Fruit fly (Drosophila melanogaster) whole organism, embryonic: ENCODE measurements around the gene Der-2.

ENCODE experiments used
- Atf3 ChIP-seq: fragments of 200-800 bp; sonication (Bioruptor generic); optimal IDR thresholded peaks from 3 replicates; lab custom pipeline; 2016; ENCODE audit warnings: missing biosample characterization, missing genetic modification characterization
- CG10321 ChIP-seq: fragments of 200-800 bp; sonication (Bioruptor generic); IDR thresholded peaks from 2 replicates; pipeline ENCODE4 v1.3.6; 2022; ENCODE audit warnings: missing biosample characterization, missing genetic modification characterization
- CG10462 ChIP-seq: fragments of 200-800 bp; sonication (Bioruptor generic); optimal IDR thresholded peaks from 2 replicates; lab custom pipeline; 2016; ENCODE audit warnings: missing biosample characterization, missing genetic modification characterization
- CG10959 ChIP-seq: fragments of 200-800 bp; sonication (Bioruptor generic); IDR thresholded peaks from 2 replicates; pipeline ENCODE4 v1.3.6; 2022; ENCODE audit warnings: missing biosample characterization, missing genetic modification characterization
- CG12104 ChIP-seq: fragments of 200-800 bp; sonication (Bioruptor generic); optimal IDR thresholded peaks from 3 replicates; lab custom pipeline; 2016; ENCODE audit warnings: missing biosample characterization, missing genetic modification characterization
- CG12155 ChIP-seq: fragments of 200-800 bp; sonication (Bioruptor generic); optimal IDR thresholded peaks from 3 replicates; lab custom pipeline; 2016; ENCODE audit warnings: missing biosample characterization, missing genetic modification characterization
- CG13624 ChIP-seq: fragments of 200-800 bp; sonication (Bioruptor generic); optimal IDR thresholded peaks from 2 replicates; lab custom pipeline; 2016; ENCODE audit warnings: missing biosample characterization, missing genetic modification characterization
- CG14014 ChIP-seq: fragments of 200-800 bp; sonication (Bioruptor generic); IDR thresholded peaks from 2 replicates; pipeline ENCODE4 v1.3.6; 2022; ENCODE audit warnings: missing biosample characterization, missing genetic modification characterization
- CG14710 ChIP-seq: fragments of 200-800 bp; sonication (Bioruptor generic); optimal IDR thresholded peaks from 3 replicates; lab custom pipeline; 2019; ENCODE audit warnings: missing biosample characterization, mild to moderate bottlenecking, missing genetic modification characterization, moderate library complexity
- CG14860 ChIP-seq: fragments of 200-800 bp; sonication (Bioruptor generic); IDR thresholded peaks from 3 replicates; pipeline ENCODE4 v1.3.6; 2022; ENCODE audit warnings: missing biosample characterization, missing genetic modification characterization; ENCODE audit not compliant: partially characterized antibody
- CG1792 ChIP-seq: fragments of 200-800 bp; sonication (Bioruptor generic); optimal IDR thresholded peaks from 2 replicates; lab custom pipeline; 2016; ENCODE audit warnings: missing biosample characterization, missing genetic modification characterization
- CG2116 ChIP-seq: fragments of 200-800 bp; sonication (Bioruptor generic); optimal IDR thresholded peaks from 3 replicates; lab custom pipeline; 2018; ENCODE audit warnings: missing biosample characterization, mild to moderate bottlenecking, missing genetic modification characterization
- CG31365 ChIP-seq: fragments of 200-800 bp; sonication (Bioruptor generic); optimal IDR thresholded peaks from 2 replicates; lab custom pipeline; 2018; ENCODE audit warnings: missing biosample characterization, mild to moderate bottlenecking, missing genetic modification characterization
- CG4282 ChIP-seq: fragments of 200-800 bp; sonication (Bioruptor generic); optimal IDR thresholded peaks from 2 replicates; lab custom pipeline; 2016; ENCODE audit warnings: missing biosample characterization, missing genetic modification characterization
- CG4617 ChIP-seq: fragments of 200-800 bp; sonication (Bioruptor generic); optimal IDR thresholded peaks from 3 replicates; lab custom pipeline; 2016; ENCODE audit warnings: missing biosample characterization, missing genetic modification characterization, borderline replicate concordance
- CG6654 ChIP-seq: fragments of 200-800 bp; sonication (Bioruptor generic); optimal IDR thresholded peaks from 2 replicates; lab custom pipeline; 2017; ENCODE audit warnings: missing biosample characterization, mild to moderate bottlenecking, missing genetic modification characterization
- CG6765 ChIP-seq: fragments of 200-800 bp; sonication (Bioruptor generic); optimal IDR thresholded peaks from 3 replicates; lab custom pipeline; 2017; ENCODE audit warnings: missing biosample characterization, mild to moderate bottlenecking, missing genetic modification characterization
- CG7357 ChIP-seq: fragments of 200-800 bp; sonication (Bioruptor generic); IDR thresholded peaks from 3 replicates; pipeline ENCODE4 v1.3.6; 2022; ENCODE audit warnings: missing biosample characterization, missing genetic modification characterization
- CG8290 ChIP-seq, 3 experiments: fragments of 200-800 bp; sonication (Bioruptor generic); optimal IDR thresholded peaks; 2 replicates each; lab custom pipeline; 2016 to 2019; ENCODE audit warnings: missing biosample characterization in 3 of 3, missing genetic modification characterization in 3 of 3, mild to moderate bottlenecking in 2 of 3, moderate library complexity in 1 of 3
- CG8944 ChIP-seq: fragments of 200-800 bp; sonication (Bioruptor generic); optimal IDR thresholded peaks from 3 replicates; lab custom pipeline; 2016; ENCODE audit warnings: missing biosample characterization, missing genetic modification characterization
- CoRest ChIP-seq: fragments of 200-800 bp; sonication (Bioruptor generic); optimal IDR thresholded peaks from 3 replicates; lab custom pipeline; 2018; ENCODE audit warnings: missing biosample characterization, mild to moderate bottlenecking, missing genetic modification characterization, moderate library complexity
- Deaf1 ChIP-seq: fragments of 200-800 bp; optimal IDR thresholded peaks from 3 replicates; lab custom pipeline; 2019; ENCODE audit warnings: missing biosample characterization, mild to moderate bottlenecking, missing genetic modification characterization, moderate library complexity
- Dip2 ChIP-seq: fragments of 200-800 bp; sonication (Bioruptor generic); IDR thresholded peaks from 2 replicates; pipeline ENCODE4 v1.3.6; 2022; ENCODE audit warnings: missing biosample characterization, missing genetic modification characterization
- Dp ChIP-seq: fragments of 200-800 bp; sonication (Bioruptor generic); optimal IDR thresholded peaks from 2 replicates; lab custom pipeline; 2018; ENCODE audit warnings: missing biosample characterization, mild to moderate bottlenecking, missing genetic modification characterization, moderate library complexity
- E2f1 ChIP-seq: fragments of 200-800 bp; sonication (Bioruptor generic); IDR thresholded peaks from 2 replicates; pipeline ENCODE4 v1.3.6; 2022; ENCODE audit warnings: missing biosample characterization, missing genetic modification characterization
- Fer2 ChIP-seq: fragments of 200-800 bp; sonication (Bioruptor generic); optimal IDR thresholded peaks from 2 replicates; lab custom pipeline; 2018; ENCODE audit warnings: missing biosample characterization, mild to moderate bottlenecking, missing genetic modification characterization, moderate library complexity
- NC2α ChIP-seq: fragments of 200-800 bp; sonication (Bioruptor generic); optimal IDR thresholded peaks from 2 replicates; lab custom pipeline; 2016; ENCODE audit warnings: missing biosample characterization, missing genetic modification characterization
- NC2β ChIP-seq: fragments of 200-800 bp; sonication (Bioruptor generic); optimal IDR thresholded peaks from 2 replicates; lab custom pipeline; 2016; ENCODE audit warnings: missing biosample characterization, missing genetic modification characterization
- Nf-YA ChIP-seq: fragments of 200-800 bp; sonication (Bioruptor generic); IDR thresholded peaks from 2 replicates; pipeline ENCODE4 v1.3.6; 2022; ENCODE audit warnings: missing biosample characterization, missing genetic modification characterization
- PHDP ChIP-seq: fragments of 200-800 bp; sonication (Bioruptor generic); optimal IDR thresholded peaks from 3 replicates; lab custom pipeline; 2018; ENCODE audit warnings: missing biosample characterization, mild to moderate bottlenecking, missing genetic modification characterization, moderate library complexity
- Sry-δ ChIP-seq: fragments of 200-800 bp; sonication (Bioruptor generic); optimal IDR thresholded peaks from 2 replicates; lab custom pipeline; 2016; ENCODE audit warnings: missing biosample characterization, missing genetic modification characterization
- YL-1 ChIP-seq: fragments of 200-800 bp; sonication (Bioruptor generic); optimal IDR thresholded peaks from 3 replicates; lab custom pipeline; 2017; ENCODE audit warnings: missing biosample characterization, mild to moderate bottlenecking, missing genetic modification characterization
- amos ChIP-seq: fragments of 200-800 bp; sonication (Bioruptor generic); IDR thresholded peaks from 2 replicates; pipeline ENCODE4 v1.3.6; 2022; ENCODE audit warnings: missing biosample characterization, missing genetic modification characterization; ENCODE audit not compliant: partially characterized antibody
- az2 ChIP-seq: fragments of 200-800 bp; sonication (Bioruptor generic); optimal IDR thresholded peaks from 3 replicates; lab custom pipeline; 2016; ENCODE audit warnings: missing biosample characterization, missing genetic modification characterization
- bbx ChIP-seq: fragments of 200-800 bp; sonication (Bioruptor generic); IDR thresholded peaks from 2 replicates; pipeline ENCODE4 v1.3.6; 2022; ENCODE audit warnings: missing biosample characterization, missing genetic modification characterization; ENCODE audit not compliant: partially characterized antibody
- crol ChIP-seq: fragments of 200-800 bp; sonication (Bioruptor generic); IDR thresholded peaks from 2 replicates; pipeline ENCODE4 v1.3.6; 2022; ENCODE audit warnings: missing biosample characterization, missing genetic modification characterization
- ems ChIP-seq: fragments of 200-800 bp; sonication (Bioruptor generic); optimal IDR thresholded peaks from 3 replicates; lab custom pipeline; 2016; ENCODE audit warnings: missing biosample characterization, missing genetic modification characterization
- ewg ChIP-seq: fragments of 200-800 bp; sonication (Bioruptor generic); optimal IDR thresholded peaks from 3 replicates; lab custom pipeline; 2017; ENCODE audit warnings: mild to moderate bottlenecking, missing biosample characterization, missing genetic modification reagents, missing genetic modification characterization
- gsb-n ChIP-seq: fragments of 200-800 bp; sonication (Bioruptor generic); optimal IDR thresholded peaks from 3 replicates; lab custom pipeline; 2018; ENCODE audit warnings: missing biosample characterization, mild to moderate bottlenecking, missing genetic modification characterization
- hth ChIP-seq: fragments of >200 bp; optimal IDR thresholded peaks from 2 replicates; lab custom pipeline; 2017; ENCODE audit warnings: inconsistent platforms
- jigr1 ChIP-seq: fragments of 200-800 bp; sonication (Bioruptor generic); IDR thresholded peaks from 3 replicates; pipeline ENCODE4 v1.3.6; 2022; ENCODE audit warnings: missing biosample characterization, missing genetic modification characterization
- lov ChIP-seq, 2 experiments: fragments of 200-800 bp in 1 of 2; fragments of >200 bp in 1 of 2; sonication (Bioruptor generic) in 1 of 2; IDR thresholded peaks in 1 of 2; optimal IDR thresholded peaks in 1 of 2; 2 replicates in 1 of 2; 3 replicates in 1 of 2; pipeline versions ENCODE4 v1.3.6 to Lab custom; 2017 to 2022; ENCODE audit warnings: missing biosample characterization in 1 of 2, missing genetic modification characterization in 1 of 2
- luna ChIP-seq: fragments of 200-800 bp; sonication (Bioruptor generic); optimal IDR thresholded peaks from 2 replicates; lab custom pipeline; 2016; ENCODE audit warnings: missing biosample characterization, missing genetic modification characterization
- mirr ChIP-seq: fragments of 200-800 bp; sonication (Bioruptor generic); optimal IDR thresholded peaks from 3 replicates; lab custom pipeline; 2018; ENCODE audit warnings: missing biosample characterization, mild to moderate bottlenecking, missing genetic modification characterization
- pzg ChIP-seq: fragments of 200-800 bp; sonication (Bioruptor generic); optimal IDR thresholded peaks from 3 replicates; lab custom pipeline; 2018; ENCODE audit warnings: missing biosample characterization, mild to moderate bottlenecking, missing genetic modification characterization, moderate library complexity
- sim ChIP-seq: fragments of 200-800 bp; sonication (Bioruptor generic); IDR thresholded peaks from 2 replicates; pipeline ENCODE4 v1.3.6; 2022; ENCODE audit warnings: missing biosample characterization, missing genetic modification characterization
- so ChIP-seq: fragments of 200-800 bp; sonication (Bioruptor generic); IDR thresholded peaks from 3 replicates; pipeline ENCODE4 v1.3.6; 2022; ENCODE audit warnings: missing biosample characterization, missing genetic modification characterization
- unpg ChIP-seq: fragments of 200-800 bp; sonication (Bioruptor generic); optimal IDR thresholded peaks from 3 replicates; lab custom pipeline; 2018; ENCODE audit warnings: missing biosample characterization, mild to moderate bottlenecking, missing genetic modification characterization, moderate library complexity
- wdn ChIP-seq: fragments of 200-800 bp; sonication (Bioruptor generic); IDR thresholded peaks from 2 replicates; pipeline ENCODE4 v1.3.6; 2022; ENCODE audit warnings: missing biosample characterization, missing genetic modification characterization

Gene Der-2

DNA sequence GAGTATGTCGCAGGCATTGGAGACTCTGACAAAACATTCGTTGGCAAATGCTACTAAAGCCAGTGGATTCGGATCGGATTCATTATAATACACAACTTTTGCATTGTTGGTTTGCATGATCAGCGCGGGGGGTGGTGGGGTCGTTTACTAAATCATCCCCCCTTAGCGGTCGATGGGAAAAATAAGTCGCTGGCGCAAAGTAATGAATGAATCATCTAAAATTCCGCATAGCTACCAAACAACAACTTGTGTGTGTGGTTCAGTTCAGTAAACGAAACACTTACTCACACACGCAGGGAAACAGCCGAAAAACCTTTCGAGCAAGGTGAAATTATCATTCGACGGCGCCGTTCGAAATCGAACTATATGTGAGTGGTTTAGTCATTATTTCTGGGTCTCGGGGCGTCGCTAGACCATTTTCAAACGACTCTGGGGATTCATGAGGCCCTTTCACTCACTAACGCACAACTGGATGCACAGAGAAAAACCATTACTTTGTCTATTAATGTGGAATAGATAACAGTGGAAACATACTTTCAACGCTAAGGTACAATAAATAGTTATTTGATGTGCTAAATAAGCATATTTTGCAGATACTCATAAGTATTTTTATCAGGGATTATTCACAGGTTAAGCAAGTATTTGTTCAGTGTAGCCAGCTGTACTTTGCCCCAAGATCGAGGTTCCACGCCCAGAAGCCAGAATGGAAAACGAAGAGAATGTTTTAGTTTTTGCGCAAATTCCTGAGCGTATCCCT lies 35.5 kb downstream of the Der-2 start (continued):
- TF ChIP-seq CG13624 (GFP tag; lab: Kevin White, UChicago): peak; percentile 17
- peak; percentile 51 for TF ChIP-seq CG12155
- peak; percentile 59; the same call in 2 of the 3 replicates for TF ChIP-seq so (GFP tag; lab: Robert Waterston, UW)
- no peak for TF ChIP-seq Dp (GFP tag; lab: Kevin White, UChicago)
- TF ChIP-seq Deaf1 (tag; lab: Kevin White, UChicago): no peak
- TF ChIP-seq YL-1: no peak
- no peak for TF ChIP-seq hth (lab: Kevin White, UChicago)
- TF ChIP-seq Dip2: no peak
- peak; percentile 68 for TF ChIP-seq crol (GFP tag; lab: Robert Waterston, UW)
- TF ChIP-seq CG14014 (GFP tag; lab: Robert Waterston, UW): peak; percentile 71
- TF ChIP-seq sim: peak; percentile 87
- TF ChIP-seq CG14860 (GFP tag; lab: Robert Waterston, UW): no peak
- peak; percentile 7 for TF ChIP-seq Fer2
- TF ChIP-seq pzg (GFP tag; lab: Kevin White, UChicago): no peak
- peak; percentile 90 for TF ChIP-seq unpg (GFP tag; lab: Kevin White, UChicago)
- no peak for TF ChIP-seq lov (optimal IDR thresholded peaks at IDR 0.05; lab: Kevin White, UChicago)
- peak; percentile 84 for TF ChIP-seq lov (GFP tag; IDR thresholded peaks at IDR 0.05; lab: Robert Waterston, UW)
- TF ChIP-seq E2f1 (GFP tag; lab: Robert Waterston, UW): peak; percentile 81
- TF ChIP-seq CG10462 (GFP tag; lab: Kevin White, UChicago): no peak
- TF ChIP-seq CG12104 (GFP tag; lab: Kevin White, UChicago): no peak
- TF ChIP-seq CG2116 (GFP tag; lab: Kevin White, UChicago): no peak
- no peak for TF ChIP-seq CG10321 (GFP tag; lab: Robert Waterston, UW)
- peak; percentile 55; the same call in 2 of the 3 replicates for TF ChIP-seq CG7357 (GFP tag; lab: Robert Waterston, UW)
- TF ChIP-seq Sry-δ: no peak
- TF ChIP-seq CG4282 (GFP tag; lab: Kevin White, UChicago): peak; percentile 45
- TF ChIP-seq CG4617 (GFP tag; lab: Kevin White, UChicago): no peak
- TF ChIP-seq az2 (GFP tag; lab: Kevin White, UChicago): peak; percentile 67
- TF ChIP-seq CG14710: peak; percentile 54
- TF ChIP-seq CG6654: peak; percentile 66
- peak; percentile 6; the same call in 2 of the 3 replicates for TF ChIP-seq jigr1 (GFP tag; lab: Robert Waterston, UW)
- no peak for TF ChIP-seq CoRest (tag; lab: Kevin White, UChicago)
- peak; percentile 78 for TF ChIP-seq gsb-n (tag; lab: Kevin White, UChicago)
- TF ChIP-seq CG8944 (GFP tag; lab: Kevin White, UChicago): no peak
- TF ChIP-seq wdn (GFP tag; lab: Robert Waterston, UW): peak; percentile 79
- TF ChIP-seq NC2β (GFP tag; lab: Kevin White, UChicago): peak; percentile 51
- TF ChIP-seq Nf-YA: peak; percentile 76; the same call in 1 of the 2 replicates
- peak; percentile 20 for TF ChIP-seq mirr (GFP tag; lab: Kevin White, UChicago)
- TF ChIP-seq CG1792 (GFP tag; lab: Kevin White, UChicago): peak; percentile 13
- TF ChIP-seq CG8290 (GFP tag; optimal IDR thresholded peaks at IDR 0.05; lab: Kevin White, UChicago): no peak
- peak in 1 of 2 experiments; percentile 97 for TF ChIP-seq CG8290 (tag; optimal IDR thresholded peaks at IDR 0.05; lab: Kevin White, UChicago)
- peak; percentile 19 for TF ChIP-seq Atf3 (GFP tag; lab: Kevin White, UChicago)
- TF ChIP-seq CG31365 (tag; lab: Kevin White, UChicago): peak; percentile 54
- peak; percentile 46 for TF ChIP-seq ewg (GFP tag; lab: Kevin White, UChicago)
- TF ChIP-seq bbx (GFP tag; lab: Robert Waterston, UW): no peak
- TF ChIP-seq CG6765 (GFP tag; lab: Kevin White, UChicago): no peak
- TF ChIP-seq luna (GFP tag; lab: Kevin White, UChicago): no peak
- no peak for TF ChIP-seq NC2α
- peak; percentile 79 for TF ChIP-seq PHDP (tag; lab: Kevin White, UChicago)
- peak; percentile 74 for TF ChIP-seq CG10959
- TF ChIP-seq amos (GFP tag; lab: Robert Waterston, UW): no peak
- TF ChIP-seq ems (GFP tag; lab: Kevin White, UChicago): no peak
